Worm (Caenorhabditis elegans) whole organism, L2 larva: ENCODE data around the gene srt-69.

Source experiments
- F13H6.1 ChIP-seq: sonication (generic microtip); optimal IDR thresholded peaks from 2 replicates; lab custom pipeline; 2016; ENCODE audit warnings: missing genetic modification characterization, missing compliant biosample characterization
- R02D3.7 ChIP-seq: fragments of 150-350 bp; optimal IDR thresholded peaks from 2 replicates; lab custom pipeline; 2014; ENCODE audit warnings: missing biosample characterization, missing genetic modification characterization
- aly-2 ChIP-seq: fragments of 150-350 bp; optimal IDR thresholded peaks from 2 replicates; lab custom pipeline; 2014; ENCODE audit warnings: missing biosample characterization, missing genetic modification characterization
- dmd-4 ChIP-seq: sonication (generic microtip); optimal IDR thresholded peaks from 2 replicates; lab custom pipeline; 2017; ENCODE audit warnings: missing biosample characterization, missing genetic modification characterization
- egl-27 ChIP-seq: sonication (generic microtip); optimal IDR thresholded peaks from 3 replicates; lab custom pipeline; 2017; ENCODE audit warnings: missing biosample characterization, missing genetic modification reagents, missing genetic modification characterization
- elt-3 ChIP-seq: sonication (generic microtip); optimal IDR thresholded peaks from 2 replicates; lab custom pipeline; 2017; ENCODE audit warnings: missing biosample characterization, missing genetic modification characterization
- fos-1 ChIP-seq: fragments of 150-350 bp; optimal IDR thresholded peaks from 2 replicates; lab custom pipeline; 2014; ENCODE audit warnings: missing biosample characterization, missing genetic modification characterization
- mbf-1 ChIP-seq: sonication (generic microtip); optimal IDR thresholded peaks from 2 replicates; lab custom pipeline; 2017; ENCODE audit warnings: missing biosample characterization, missing genetic modification characterization
- nhr-11 ChIP-seq: fragments of 150-350 bp; optimal IDR thresholded peaks from 2 replicates; lab custom pipeline; 2014; ENCODE audit warnings: missing biosample characterization, missing genetic modification characterization
- sma-3 ChIP-seq: sonication (generic microtip); optimal IDR thresholded peaks from 2 replicates; lab custom pipeline; 2016; ENCODE audit warnings: missing genetic modification reagents, missing genetic modification characterization, missing compliant biosample characterization
- snpc-4 ChIP-seq: fragments of 150-350 bp; optimal IDR thresholded peaks from 2 replicates; lab custom pipeline; 2014; ENCODE audit warnings: missing biosample characterization, missing genetic modification characterization
- unc-62 ChIP-seq: fragments of 150-350 bp; optimal IDR thresholded peaks from 2 replicates; lab custom pipeline; 2014; ENCODE audit warnings: missing biosample characterization, missing genetic modification reagents, missing genetic modification characterization
- ztf-11 ChIP-seq: sonication (generic microtip); optimal IDR thresholded peaks from 2 replicates; lab custom pipeline; 2017; ENCODE audit warnings: missing biosample characterization, missing genetic modification characterization

DNA sequence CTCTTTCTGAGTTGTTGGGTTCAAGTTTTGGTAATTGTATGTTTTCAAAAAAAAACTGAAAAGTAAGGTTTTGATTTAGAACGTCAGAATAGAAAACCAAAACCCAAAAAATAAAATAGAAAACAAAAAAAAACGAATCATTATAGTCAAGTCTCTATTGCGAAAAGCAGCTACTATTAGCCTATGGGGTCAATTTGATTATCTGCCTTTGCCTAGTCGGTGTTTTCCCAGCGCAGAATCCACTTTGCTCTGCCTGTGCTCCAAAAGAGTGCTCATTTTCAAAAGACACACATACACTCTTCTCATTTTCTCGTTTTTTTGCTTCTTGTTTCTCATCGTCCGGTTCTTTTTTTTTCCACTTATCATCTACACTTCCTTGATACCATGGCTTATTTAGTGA, 23.2 kb upstream of the srt-69 start:
- TF ChIP-seq elt-3 (tag; lab: Kevin White, UChicago) (no peak), sma-3 (GFP tag; lab: Kevin White, UChicago) (no peak), ztf-11 (tag; lab: Kevin White, UChicago) (no peak), dmd-4 (tag; lab: Kevin White, UChicago) (no peak), R02D3.7 (tag; lab: Kevin White, UChicago) (no peak), mbf-1 (no peak), snpc-4 (tag; lab: Kevin White, UChicago) (no peak), egl-27 (no peak), unc-62 (no peak), aly-2 (tag; lab: Kevin White, UChicago) (no peak), nhr-11 (tag; lab: Kevin White, UChicago) (no peak), F13H6.1 (tag; lab: Kevin White, UChicago) (no peak), fos-1 (tag; lab: Kevin White, UChicago) (no peak)
